Fruit fly (Drosophila melanogaster) whole organism, embryonic: ENCODE measurements around the gene CG6142.

Experiments
- Adf1 ChIP-seq: fragments of 200-800 bp; sonication (Bioruptor generic); IDR thresholded peaks from 2 replicates; pipeline ENCODE4 v1.3.6; 2022; ENCODE audit warnings: missing biosample characterization, missing genetic modification characterization
- B-H2 ChIP-seq: fragments of 200-800 bp; sonication (Bioruptor generic); optimal IDR thresholded peaks from 2 replicates; lab custom pipeline; 2018; ENCODE audit warnings: missing biosample characterization, mild to moderate bottlenecking, missing genetic modification characterization
- Bteb2 ChIP-seq: fragments of 200-800 bp; sonication (Bioruptor generic); optimal IDR thresholded peaks from 2 replicates; lab custom pipeline; 2016; ENCODE audit warnings: missing biosample characterization, missing genetic modification characterization
- CG10274 ChIP-seq: fragments of 200-800 bp; sonication (Bioruptor generic); optimal IDR thresholded peaks from 3 replicates; lab custom pipeline; 2017; ENCODE audit warnings: missing biosample characterization, mild to moderate bottlenecking, missing genetic modification characterization
- CG10321 ChIP-seq: fragments of 200-800 bp; sonication (Bioruptor generic); IDR thresholded peaks from 2 replicates; pipeline ENCODE4 v1.3.6; 2022; ENCODE audit warnings: missing biosample characterization, missing genetic modification characterization
- CG10431 ChIP-seq: fragments of 200-800 bp; sonication (Bioruptor generic); optimal IDR thresholded peaks from 3 replicates; lab custom pipeline; 2018; ENCODE audit warnings: missing biosample characterization, mild to moderate bottlenecking, missing genetic modification characterization
- CG10959 ChIP-seq: fragments of 200-800 bp; sonication (Bioruptor generic); IDR thresholded peaks from 2 replicates; pipeline ENCODE4 v1.3.6; 2022; ENCODE audit warnings: missing biosample characterization, missing genetic modification characterization
- CG14014 ChIP-seq: fragments of 200-800 bp; sonication (Bioruptor generic); IDR thresholded peaks from 2 replicates; pipeline ENCODE4 v1.3.6; 2022; ENCODE audit warnings: missing biosample characterization, missing genetic modification characterization
- CG14710 ChIP-seq: fragments of 200-800 bp; sonication (Bioruptor generic); optimal IDR thresholded peaks from 3 replicates; lab custom pipeline; 2019; ENCODE audit warnings: missing biosample characterization, mild to moderate bottlenecking, missing genetic modification characterization, moderate library complexity
- CG14965 ChIP-seq: fragments of 200-800 bp; sonication (Bioruptor generic); optimal IDR thresholded peaks from 2 replicates; lab custom pipeline; 2016; ENCODE audit warnings: missing biosample characterization, missing genetic modification characterization, borderline replicate concordance
- CG15601 ChIP-seq: fragments of 200-800 bp; sonication (Bioruptor generic); optimal IDR thresholded peaks from 3 replicates; lab custom pipeline; 2019; ENCODE audit warnings: missing biosample characterization, mild to moderate bottlenecking, missing genetic modification characterization, moderate library complexity
- CG1647 ChIP-seq: fragments of 200-800 bp; sonication (Bioruptor generic); optimal IDR thresholded peaks from 3 replicates; lab custom pipeline; 2016; ENCODE audit warnings: missing biosample characterization, missing genetic modification characterization
- CG2116 ChIP-seq: fragments of 200-800 bp; sonication (Bioruptor generic); optimal IDR thresholded peaks from 3 replicates; lab custom pipeline; 2018; ENCODE audit warnings: missing biosample characterization, mild to moderate bottlenecking, missing genetic modification characterization
- CG2678 ChIP-seq: fragments of 200-800 bp; sonication (Bioruptor generic); optimal IDR thresholded peaks from 3 replicates; lab custom pipeline; 2019; ENCODE audit warnings: missing biosample characterization, mild to moderate bottlenecking, missing genetic modification characterization, moderate library complexity
- CG30431 ChIP-seq: fragments of 200-800 bp; sonication (Bioruptor generic); optimal IDR thresholded peaks from 2 replicates; lab custom pipeline; 2017; ENCODE audit warnings: missing biosample characterization, missing genetic modification characterization
- CG3838 ChIP-seq: fragments of 200-800 bp; sonication (Bioruptor generic); optimal IDR thresholded peaks from 3 replicates; lab custom pipeline; 2016; ENCODE audit warnings: missing biosample characterization, missing genetic modification characterization
- CG4360 ChIP-seq: fragments of 200-800 bp; sonication (Bioruptor generic); IDR thresholded peaks from 2 replicates; pipeline ENCODE4 v1.3.6; 2022; ENCODE audit warnings: missing biosample characterization, missing genetic modification characterization
- CG6254 ChIP-seq: fragments of 200-800 bp; sonication (Bioruptor generic); optimal IDR thresholded peaks from 3 replicates; lab custom pipeline; 2017; ENCODE audit warnings: mild to moderate bottlenecking, missing biosample characterization, missing genetic modification reagents, missing genetic modification characterization
- CG6683 ChIP-seq: fragments of 200-800 bp; sonication (Bioruptor generic); optimal IDR thresholded peaks from 2 replicates; lab custom pipeline; 2017; ENCODE audit warnings: missing biosample characterization, mild to moderate bottlenecking, missing genetic modification characterization, missing genetic modification reagents
- CG6854 ChIP-seq: fragments of 200-800 bp; sonication (Bioruptor generic); optimal IDR thresholded peaks from 3 replicates; lab custom pipeline; 2017; ENCODE audit warnings: missing biosample characterization, mild to moderate bottlenecking, missing genetic modification characterization
- CG8924 ChIP-seq: fragments of 200-800 bp; optimal IDR thresholded peaks from 3 replicates; lab custom pipeline; 2019; ENCODE audit warnings: missing biosample characterization, mild to moderate bottlenecking, missing genetic modification characterization, moderate library complexity
- CG9932 ChIP-seq: fragments of 200-800 bp; sonication (Bioruptor generic); IDR thresholded peaks from 2 replicates; pipeline ENCODE4 v1.3.6; 2022; ENCODE audit warnings: missing biosample characterization, missing genetic modification characterization
- Chrac-16 ChIP-seq: fragments of 200-800 bp; sonication (Bioruptor generic); optimal IDR thresholded peaks from 3 replicates; lab custom pipeline; 2016; ENCODE audit warnings: missing biosample characterization, missing genetic modification characterization
- CoRest ChIP-seq: fragments of 200-800 bp; sonication (Bioruptor generic); optimal IDR thresholded peaks from 3 replicates; lab custom pipeline; 2018; ENCODE audit warnings: missing biosample characterization, mild to moderate bottlenecking, missing genetic modification characterization, moderate library complexity
- Jarid2 ChIP-seq: fragments of 200-800 bp; sonication (Bioruptor generic); optimal IDR thresholded peaks from 3 replicates; lab custom pipeline; 2017; ENCODE audit warnings: mild to moderate bottlenecking, missing biosample characterization, missing genetic modification reagents, missing genetic modification characterization
- MTF-1 ChIP-seq: fragments of 200-800 bp; sonication (Bioruptor generic); optimal IDR thresholded peaks from 2 replicates; lab custom pipeline; 2018; ENCODE audit warnings: missing biosample characterization, mild to moderate bottlenecking, missing genetic modification characterization, borderline replicate concordance
- Nf-YB ChIP-seq: fragments of 200-800 bp; sonication (Bioruptor generic); optimal IDR thresholded peaks from 3 replicates; lab custom pipeline; 2019; ENCODE audit warnings: missing biosample characterization, mild to moderate bottlenecking, missing genetic modification characterization, moderate library complexity
- NfI ChIP-seq: fragments of 200-800 bp; sonication (Bioruptor generic); optimal IDR thresholded peaks from 3 replicates; lab custom pipeline; 2018; ENCODE audit warnings: missing biosample characterization, mild to moderate bottlenecking, missing genetic modification characterization, moderate library complexity
- Xrp1 ChIP-seq: fragments of 200-800 bp; sonication (Bioruptor generic); IDR thresholded peaks from 2 replicates; pipeline ENCODE4 v1.3.6; 2022; ENCODE audit warnings: missing biosample characterization, missing genetic modification characterization
- croc ChIP-seq: fragments of 200-800 bp; sonication (Bioruptor generic); conservative IDR thresholded peaks from 3 replicates; pipeline ENCODE4 v1.3.6; 2022; ENCODE audit warnings: missing biosample characterization, missing genetic modification characterization
- dmrt99B ChIP-seq: fragments of 200-800 bp; sonication (Bioruptor generic); optimal IDR thresholded peaks from 2 replicates; lab custom pipeline; 2018; ENCODE audit warnings: missing biosample characterization, mild to moderate bottlenecking, missing genetic modification characterization, moderate library complexity
- dysf ChIP-seq: fragments of 200-800 bp; sonication (Bioruptor generic); IDR thresholded peaks from 3 replicates; pipeline ENCODE4 v1.3.6; 2022; ENCODE audit warnings: missing biosample characterization, missing genetic modification characterization
- ems ChIP-seq: fragments of 200-800 bp; sonication (Bioruptor generic); optimal IDR thresholded peaks from 3 replicates; lab custom pipeline; 2016; ENCODE audit warnings: missing biosample characterization, missing genetic modification characterization
- fd102C ChIP-seq: fragments of 200-800 bp; sonication (Bioruptor generic); optimal IDR thresholded peaks from 2 replicates; lab custom pipeline; 2018; ENCODE audit warnings: missing biosample characterization, mild to moderate bottlenecking, missing genetic modification characterization, moderate library complexity
- fd96Cb ChIP-seq: fragments of 200-800 bp; sonication (Bioruptor generic); optimal IDR thresholded peaks from 2 replicates; lab custom pipeline; 2018; ENCODE audit warnings: missing biosample characterization, mild to moderate bottlenecking, missing genetic modification characterization, moderate library complexity
- ftz-f1 ChIP-seq: fragments of 200-800 bp; sonication (Bioruptor generic); optimal IDR thresholded peaks from 2 replicates; lab custom pipeline; 2016; ENCODE audit warnings: missing biosample characterization, missing genetic modification characterization
- insv ChIP-seq, 2 experiments: fragments of 200-800 bp; sonication (Bioruptor generic); optimal IDR thresholded peaks; 3 replicates each; lab custom pipeline; 2016 to 2018; ENCODE audit warnings: missing biosample characterization in 2 of 2, missing genetic modification characterization in 2 of 2
- knrl ChIP-seq: fragments of 200-800 bp; sonication (Bioruptor generic); IDR thresholded peaks from 3 replicates; pipeline ENCODE4 v1.3.6; 2022; ENCODE audit warnings: missing biosample characterization, missing genetic modification characterization; ENCODE audit not compliant: partially characterized antibody
- nerfin-2 ChIP-seq: fragments of 200-800 bp; sonication (Bioruptor generic); IDR thresholded peaks from 2 replicates; pipeline ENCODE4 v1.3.6; 2022; ENCODE audit warnings: missing biosample characterization, missing genetic modification characterization; ENCODE audit not compliant: partially characterized antibody
- oc ChIP-seq: fragments of 200-800 bp; sonication (Bioruptor generic); optimal IDR thresholded peaks from 2 replicates; lab custom pipeline; 2018; ENCODE audit warnings: missing biosample characterization, mild to moderate bottlenecking, missing genetic modification characterization, moderate library complexity
- odd ChIP-seq: fragments of 200-800 bp; sonication (Bioruptor generic); optimal IDR thresholded peaks from 2 replicates; lab custom pipeline; 2017; ENCODE audit warnings: missing biosample characterization, mild to moderate bottlenecking, missing genetic modification characterization
- sd ChIP-seq: fragments of 200-800 bp; sonication (Bioruptor generic); optimal IDR thresholded peaks from 3 replicates; lab custom pipeline; 2018; ENCODE audit warnings: missing biosample characterization, mild to moderate bottlenecking, missing genetic modification characterization, moderate library complexity
- sens ChIP-seq: fragments of 200-800 bp; sonication (Bioruptor generic); peaks from one replicate; lab custom pipeline; 2016; ENCODE audit warnings: missing biosample characterization, missing genetic modification characterization
- sob ChIP-seq: fragments of 200-800 bp; sonication (Bioruptor generic); IDR thresholded peaks from 2 replicates; pipeline ENCODE4 v1.3.6; 2022; ENCODE audit warnings: missing biosample characterization, missing genetic modification characterization
- sr ChIP-seq: fragments of 200-800 bp; sonication (Bioruptor generic); IDR thresholded peaks from 3 replicates; pipeline ENCODE4 v1.3.6; 2022; ENCODE audit warnings: missing biosample characterization, missing genetic modification characterization
- ttk ChIP-seq: fragments of 200-800 bp; sonication (Bioruptor generic); IDR thresholded peaks from 2 replicates; pipeline ENCODE4 v2.1.2; 2022; ENCODE audit warnings: missing biosample characterization, missing genetic modification characterization
- tup ChIP-seq: fragments of 200-800 bp; sonication (Bioruptor generic); optimal IDR thresholded peaks from 2 replicates; lab custom pipeline; 2016; ENCODE audit warnings: missing biosample characterization, mild to moderate bottlenecking, missing genetic modification characterization, moderate library complexity
- vvl ChIP-seq: fragments of 200-800 bp; sonication (Bioruptor generic); IDR thresholded peaks from 2 replicates; pipeline ENCODE4 v1.3.6; 2022; ENCODE audit warnings: missing biosample characterization, missing genetic modification characterization
- wdn ChIP-seq: fragments of 200-800 bp; sonication (Bioruptor generic); IDR thresholded peaks from 2 replicates; pipeline ENCODE4 v1.3.6; 2022; ENCODE audit warnings: missing biosample characterization, missing genetic modification characterization
- z ChIP-seq: fragments of 200-800 bp; sonication (Bioruptor generic); IDR thresholded peaks from 3 replicates; pipeline ENCODE4 v1.3.6; 2022; ENCODE audit warnings: missing biosample characterization, missing genetic modification characterization

Gene CG6142

DNA sequence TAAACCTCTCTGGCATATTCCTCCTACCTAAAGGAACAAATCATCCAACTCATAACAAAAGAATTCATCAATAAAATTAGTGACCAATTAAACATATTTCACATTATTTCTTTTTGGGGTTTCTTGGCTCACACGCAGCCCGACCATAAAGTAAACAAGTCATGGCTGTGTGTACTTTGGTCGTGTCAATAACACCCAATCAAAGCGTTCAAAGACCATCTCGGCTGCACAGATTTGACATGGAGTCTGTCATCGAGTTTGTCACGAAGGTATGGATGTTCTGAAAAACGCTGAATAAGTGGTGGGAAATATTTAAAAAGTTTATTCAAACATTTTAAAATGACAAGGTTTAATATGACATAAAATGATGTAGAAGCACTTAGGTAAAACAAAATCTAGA, 2.4 kb upstream of the CG6142 start (continued):
- 0 out of 3 replicates have a peak, but pooled peaks have one; percentile 27 for TF ChIP-seq z (GFP tag; lab: Robert Waterston, UW)
- TF ChIP-seq sob (GFP tag; lab: Robert Waterston, UW), result peak; percentile 50; the same call in 1 of the 2 replicates
- no peak for TF ChIP-seq knrl (GFP tag; lab: Robert Waterston, UW)
- no peak for TF ChIP-seq CG30431
- peak; percentile 54 for TF ChIP-seq CG15601
- no peak for TF ChIP-seq odd (GFP tag; lab: Kevin White, UChicago)
- TF ChIP-seq sr (GFP tag; lab: Robert Waterston, UW), result peak; percentile 54; the same call in 1 of the 3 replicates
- TF ChIP-seq Adf1, result no peak
- TF ChIP-seq ftz-f1 (GFP tag; lab: Kevin White, UChicago), result no peak
- TF ChIP-seq wdn (GFP tag; lab: Robert Waterston, UW), result peak; percentile 35; the same call in 1 of the 2 replicates
- TF ChIP-seq CG1647 (GFP tag; lab: Kevin White, UChicago), result peak; percentile 22
- TF ChIP-seq MTF-1, result peak; percentile 41
- TF ChIP-seq sd (tag; lab: Kevin White, UChicago), result no peak
- peak; percentile 42 for TF ChIP-seq NfI (GFP tag; lab: Kevin White, UChicago)
- TF ChIP-seq CG6254 (GFP tag; lab: Kevin White, UChicago), result peak; percentile 24
- TF ChIP-seq oc, result no peak
- peak; percentile 7; the same call in 1 of the 2 replicates for TF ChIP-seq ttk
- no peak for TF ChIP-seq Chrac-16 (GFP tag; lab: Kevin White, UChicago)
- peak; percentile 93 for TF ChIP-seq sens
- TF ChIP-seq CG14710 (tag; lab: Kevin White, UChicago), result no peak
- peak; percentile 72; the same call in 1 of the 2 replicates for TF ChIP-seq CG14014 (GFP tag; lab: Robert Waterston, UW)
- no peak for TF ChIP-seq fd102C
- peak; percentile 26 for TF ChIP-seq CoRest
- no peak for TF ChIP-seq Jarid2 (GFP tag; lab: Kevin White, UChicago)
- no peak for TF ChIP-seq CG4360 (GFP tag; lab: Robert Waterston, UW)
- TF ChIP-seq CG10321 (GFP tag; lab: Robert Waterston, UW), result no peak
- no peak for TF ChIP-seq insv (GFP tag; optimal IDR thresholded peaks at IDR 0.05; lab: Kevin White, UChicago)
- no peak for TF ChIP-seq CG6683 (GFP tag; lab: Kevin White, UChicago)
- peak; percentile 10 for TF ChIP-seq CG10431 (GFP tag; lab: Kevin White, UChicago)
- TF ChIP-seq croc, result no peak; the same call in 2 of the 3 replicates
- peak; percentile 26 for TF ChIP-seq Bteb2 (GFP tag; lab: Kevin White, UChicago)
- TF ChIP-seq CG9932 (GFP tag; lab: Robert Waterston, UW), result peak; percentile 31; the same call in 1 of the 2 replicates
- no peak for TF ChIP-seq Nf-YB (GFP tag; lab: Kevin White, UChicago)
- TF ChIP-seq fd96Cb, result peak; percentile 27
- TF ChIP-seq dmrt99B (tag; lab: Kevin White, UChicago), result peak; percentile 64
- TF ChIP-seq CG14965 (GFP tag; lab: Kevin White, UChicago), result no peak
- TF ChIP-seq CG2678, result peak; percentile 62
- no peak for TF ChIP-seq CG10274 (GFP tag; lab: Kevin White, UChicago)
- TF ChIP-seq dysf, result 0 out of 3 replicates have a peak, but pooled peaks have one; percentile 20
- no peak for TF ChIP-seq CG2116 (GFP tag; lab: Kevin White, UChicago)
- TF ChIP-seq Xrp1 (GFP tag; lab: Robert Waterston, UW), result peak; percentile 66
- TF ChIP-seq CG8924 (tag; lab: Kevin White, UChicago), result no peak
- no peak for TF ChIP-seq nerfin-2
- no peak for TF ChIP-seq B-H2 (GFP tag; lab: Kevin White, UChicago)
- TF ChIP-seq CG3838 (GFP tag; lab: Kevin White, UChicago), result no peak
- TF ChIP-seq ems, result no peak
- no peak for TF ChIP-seq tup (GFP tag; lab: Kevin White, UChicago)
- TF ChIP-seq CG10959 (GFP tag; lab: Robert Waterston, UW), result no peak
- no peak; the same call in 1 of the 2 replicates for TF ChIP-seq vvl
- TF ChIP-seq CG6854 (GFP tag; lab: Kevin White, UChicago), result peak; percentile 18
